Worm (Caenorhabditis elegans): Measurements from ENCODE around the gene srh-5.

ce11 chrV:1678228-1678627 is 7.2 kb upstream of the srh-5 start, which contains the start of gene srw-98:
- TF ChIP-seq jun-1 (tag; optimal IDR thresholded peaks at IDR 0.05): no peak
- no peak for TF ChIP-seq pqm-1 (tag; optimal IDR thresholded peaks at IDR 0.05)
- TF ChIP-seq ceh-82 (tag; optimal IDR thresholded peaks at IDR 0.05): no peak
- TF ChIP-seq mep-1 (tag; optimal IDR thresholded peaks at IDR 0.05): no peak
- no peak for TF ChIP-seq php-3 (GFP tag; IDR thresholded peaks at IDR 0.05)
- TF ChIP-seq unc-130 (GFP tag; optimal IDR thresholded peaks at IDR 0.05): no peak
- no peak for TF ChIP-seq daf-16 (GFP tag; optimal IDR thresholded peaks at IDR 0.05)
- TF ChIP-seq daf-16 (tag; optimal IDR thresholded peaks at IDR 0.05): no peak
- TF ChIP-seq ama-1 (optimal IDR thresholded peaks at IDR 0.05): no peak
- no peak for TF ChIP-seq aly-2 (tag; optimal IDR thresholded peaks at IDR 0.05)
- TF ChIP-seq zag-1 (tag; optimal IDR thresholded peaks at IDR 0.05): no peak
- no peak for TF ChIP-seq nhr-237 (tag; optimal IDR thresholded peaks at IDR 0.05)
- TF ChIP-seq unc-39 (tag; optimal IDR thresholded peaks at IDR 0.05): no peak
- no peak for TF ChIP-seq nhr-111 (GFP tag; optimal IDR thresholded peaks at IDR 0.05)

Measured in whole organism, L4 larva.